Worm (Caenorhabditis elegans) whole organism, mixed stage, embryonic: ENCODE results near the gene ins-37.
"Not testable (repeated sequence)": the region's sequence is repeated elsewhere in the genome, so short reads cannot be mapped to it uniquely, and the experiment has no call there.

Experiments used
- M03D4.4 ChIP-seq: sonication (generic microtip); optimal IDR thresholded peaks from 2 replicates; lab custom pipeline; 2017; ENCODE audit warnings: mild to moderate bottlenecking, missing genetic modification characterization, missing compliant biosample characterization
- blmp-1 ChIP-seq: fragments of 150-350 bp; optimal IDR thresholded peaks from 2 replicates; lab custom pipeline; 2014; ENCODE audit warnings: missing biosample characterization, missing genetic modification characterization
- ceh-39 ChIP-seq: fragments of 150-350 bp; optimal IDR thresholded peaks from 2 replicates; lab custom pipeline; 2014; ENCODE audit warnings: missing biosample characterization, missing genetic modification characterization
- ceh-43 ChIP-seq: fragments of 200-800 bp; sonication (Bioruptor generic); optimal IDR thresholded peaks from 2 replicates; lab custom pipeline; 2018; ENCODE audit warnings: mild to moderate bottlenecking, missing genetic modification characterization, moderate library complexity, missing compliant biosample characterization
- ceh-83 ChIP-seq: fragments of 200-800 bp; sonication (Bioruptor generic); optimal IDR thresholded peaks from 2 replicates; lab custom pipeline; 2018; ENCODE audit warnings: mild to moderate bottlenecking, missing genetic modification characterization, missing compliant biosample characterization
- ces-1 ChIP-seq: fragments of 150-350 bp; optimal IDR thresholded peaks from 2 replicates; lab custom pipeline; 2014; ENCODE audit warnings: missing biosample characterization, missing genetic modification reagents, missing genetic modification characterization
- cnd-1 ChIP-seq: fragments of 200-800 bp; sonication (Bioruptor generic); optimal IDR thresholded peaks from 2 replicates; lab custom pipeline; 2018; ENCODE audit warnings: mild to moderate bottlenecking, missing genetic modification characterization, missing compliant biosample characterization
- drap-1 ChIP-seq: fragments of 200-800 bp; sonication (Bioruptor generic); optimal IDR thresholded peaks from 3 replicates; lab custom pipeline; 2018; ENCODE audit warnings: mild to moderate bottlenecking, missing genetic modification characterization, missing compliant biosample characterization
- elt-1 ChIP-seq: sonication (generic microtip); optimal IDR thresholded peaks from 2 replicates; lab custom pipeline; 2017; ENCODE audit warnings: missing genetic modification characterization, mild to moderate bottlenecking, missing compliant biosample characterization, antibody characterized with exemption, moderate library complexity, borderline replicate concordance; ENCODE audit not compliant: insufficient read depth
- elt-3 ChIP-seq: fragments of 150-350 bp; optimal IDR thresholded peaks from 2 replicates; lab custom pipeline; 2014; ENCODE audit warnings: missing biosample characterization, missing genetic modification characterization
- flh-1 ChIP-seq: fragments of 200-800 bp; sonication (Bioruptor generic); optimal IDR thresholded peaks from 2 replicates; lab custom pipeline; 2018; ENCODE audit warnings: mild to moderate bottlenecking, missing genetic modification characterization, moderate library complexity, missing compliant biosample characterization
- ham-2 ChIP-seq: fragments of 200-800 bp; sonication (Bioruptor generic); optimal IDR thresholded peaks from 2 replicates; lab custom pipeline; 2018; ENCODE audit warnings: mild to moderate bottlenecking, missing genetic modification characterization, missing compliant biosample characterization
- hlh-1 ChIP-seq: fragments of 150-350 bp; optimal IDR thresholded peaks from 2 replicates; lab custom pipeline; 2014; ENCODE audit warnings: missing biosample characterization, missing genetic modification reagents, missing genetic modification characterization
- lin-13 ChIP-seq: fragments of 150-350 bp; optimal IDR thresholded peaks from 2 replicates; lab custom pipeline; 2014; ENCODE audit warnings: missing biosample characterization, missing genetic modification characterization
- lsy-2 ChIP-seq: fragments of 150-350 bp; optimal IDR thresholded peaks from 2 replicates; lab custom pipeline; 2014; ENCODE audit warnings: missing biosample characterization, missing genetic modification characterization
- mls-2 ChIP-seq: sonication (generic microtip); optimal IDR thresholded peaks from 2 replicates; lab custom pipeline; 2016; ENCODE audit warnings: mild to moderate bottlenecking, missing genetic modification characterization, moderate library complexity, missing compliant biosample characterization
- nhr-12 ChIP-seq: fragments of 150-350 bp; optimal IDR thresholded peaks from 2 replicates; lab custom pipeline; 2014; ENCODE audit warnings: missing biosample characterization, missing genetic modification characterization
- nhr-2 ChIP-seq: fragments of 150-350 bp; optimal IDR thresholded peaks from 2 replicates; lab custom pipeline; 2014; ENCODE audit warnings: missing biosample characterization, missing genetic modification characterization
- nhr-237 ChIP-seq: fragments of 150-350 bp; optimal IDR thresholded peaks from 2 replicates; lab custom pipeline; 2014; ENCODE audit warnings: missing biosample characterization, missing genetic modification characterization
- nhr-28 ChIP-seq: fragments of 150-350 bp; optimal IDR thresholded peaks from 2 replicates; lab custom pipeline; 2014; ENCODE audit warnings: missing biosample characterization, missing genetic modification characterization
- nhr-76 ChIP-seq: sonication (generic microtip); optimal IDR thresholded peaks from 2 replicates; lab custom pipeline; 2017; ENCODE audit warnings: missing biosample characterization, missing genetic modification characterization
- pha-4 ChIP-seq: fragments of 150-350 bp; optimal IDR thresholded peaks from 2 replicates; lab custom pipeline; 2018; ENCODE audit warnings: missing biosample characterization, missing genetic modification reagents, missing genetic modification characterization
- sem-2 ChIP-seq: fragments of 200-800 bp; sonication (Bioruptor generic); optimal IDR thresholded peaks from 2 replicates; lab custom pipeline; 2018; ENCODE audit warnings: mild to moderate bottlenecking, missing genetic modification characterization, missing compliant biosample characterization
- snpc-4 ChIP-seq: fragments of 150-350 bp; optimal IDR thresholded peaks from 2 replicates; lab custom pipeline; 2014; ENCODE audit warnings: missing biosample characterization, missing genetic modification characterization
- sptf-1 ChIP-seq: sonication (generic microtip); optimal IDR thresholded peaks from 2 replicates; lab custom pipeline; 2017; ENCODE audit warnings: mild to moderate bottlenecking, missing genetic modification characterization, moderate library complexity, missing compliant biosample characterization
- tbx-8 ChIP-seq: fragments of 200-800 bp; sonication (Bioruptor generic); optimal IDR thresholded peaks from 2 replicates; lab custom pipeline; 2018; ENCODE audit warnings: mild to moderate bottlenecking, missing genetic modification characterization, moderate library complexity, missing compliant biosample characterization
- unc-39 ChIP-seq: fragments of 150-350 bp; optimal IDR thresholded peaks from 2 replicates; lab custom pipeline; 2014; ENCODE audit warnings: missing biosample characterization, missing genetic modification characterization
- unc-62 ChIP-seq: fragments of 150-350 bp; optimal IDR thresholded peaks from 2 replicates; lab custom pipeline; 2014; ENCODE audit warnings: missing biosample characterization, missing genetic modification reagents, missing genetic modification characterization
- zip-8 ChIP-seq: fragments of 150-350 bp; optimal IDR thresholded peaks from 2 replicates; lab custom pipeline; 2014; ENCODE audit warnings: missing biosample characterization, missing genetic modification characterization
- ztf-11 ChIP-seq: fragments of 150-350 bp; optimal IDR thresholded peaks from 2 replicates; lab custom pipeline; 2014; ENCODE audit warnings: missing biosample characterization, missing genetic modification characterization

Gene ins-37

DNA sequence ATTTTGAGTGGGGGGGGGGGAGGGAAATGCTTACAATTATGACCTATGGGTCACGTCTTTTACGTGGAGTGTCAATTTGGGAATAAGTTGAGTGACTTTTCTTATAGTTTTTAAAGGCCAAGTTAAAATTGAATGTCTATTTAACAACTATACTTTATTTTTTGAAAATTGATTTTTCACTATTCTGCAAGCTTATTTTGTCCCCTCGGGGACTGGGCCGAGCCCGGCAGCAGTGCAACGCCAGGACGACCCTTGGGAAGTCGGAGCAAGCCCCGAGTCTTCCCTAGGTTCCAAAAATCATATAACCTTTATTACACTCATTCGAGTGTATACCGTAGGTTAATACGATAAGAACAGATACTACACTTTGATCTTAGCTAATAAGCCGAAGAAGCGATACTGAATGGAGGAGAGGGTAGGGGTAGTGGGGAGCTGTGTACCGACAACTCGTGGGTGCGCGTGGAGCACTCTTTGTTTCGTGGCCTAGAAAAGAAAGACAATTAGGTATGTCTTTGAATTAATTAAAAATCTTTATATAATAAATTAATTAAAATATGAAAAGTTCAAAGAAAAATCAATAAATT is at the start of gene ins-37:
Gene ins-37, minus strand, starts transcription at position 384 of the 584 bp plus-strand sequence.
- not testable (repeated sequence) for TF ChIP-seq unc-62 (GFP tag; lab: Kevin White, UChicago); snpc-4; blmp-1 (tag; lab: Kevin White, UChicago)

DNA sequence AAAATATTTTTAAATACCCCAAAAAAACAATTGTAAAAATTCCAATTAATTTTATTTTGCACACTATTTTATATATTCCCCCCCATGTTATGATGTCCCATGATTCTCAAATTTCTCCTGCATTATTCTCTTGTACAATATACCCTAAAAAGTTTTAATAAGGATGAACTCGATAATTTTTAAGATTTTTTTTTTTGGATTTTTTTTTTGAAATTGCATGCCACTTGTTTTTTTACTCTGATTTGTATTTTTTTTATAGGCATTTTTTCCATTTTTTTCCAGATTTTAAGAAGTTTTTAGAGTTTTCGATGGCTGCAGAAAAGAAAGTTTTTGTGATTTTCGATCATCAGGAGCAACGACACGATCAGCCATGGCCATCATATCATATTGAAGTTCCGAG is 46.5 kb upstream of the ins-37 start, which contains the start of gene hda-10:
Gene hda-10, plus strand, starts transcription at position 301 of the 400 bp plus-strand sequence.
- TF ChIP-seq sptf-1 (tag; lab: Kevin White, UChicago) (no peak), nhr-76 (tag; lab: Kevin White, UChicago) (no peak), hlh-1 (tag; lab: Kevin White, UChicago) (no peak), ceh-39 (tag; lab: Kevin White, UChicago) (no peak), M03D4.4 (no peak), pha-4 (tag; lab: Kevin White, UChicago) (no peak), sem-2 (GFP tag; lab: Kevin White, UChicago) (no peak), unc-62 (GFP tag; lab: Kevin White, UChicago) (no peak), mls-2 (tag; lab: Kevin White, UChicago) (no peak), cnd-1 (tag; lab: Kevin White, UChicago) (no peak), blmp-1 (tag; lab: Kevin White, UChicago) (no peak), lsy-2 (tag; lab: Kevin White, UChicago) (no peak), nhr-12 (no peak), elt-3 (no peak), drap-1 (no peak), ztf-11 (no peak), nhr-237 (tag; lab: Kevin White, UChicago) (no peak)

DNA sequence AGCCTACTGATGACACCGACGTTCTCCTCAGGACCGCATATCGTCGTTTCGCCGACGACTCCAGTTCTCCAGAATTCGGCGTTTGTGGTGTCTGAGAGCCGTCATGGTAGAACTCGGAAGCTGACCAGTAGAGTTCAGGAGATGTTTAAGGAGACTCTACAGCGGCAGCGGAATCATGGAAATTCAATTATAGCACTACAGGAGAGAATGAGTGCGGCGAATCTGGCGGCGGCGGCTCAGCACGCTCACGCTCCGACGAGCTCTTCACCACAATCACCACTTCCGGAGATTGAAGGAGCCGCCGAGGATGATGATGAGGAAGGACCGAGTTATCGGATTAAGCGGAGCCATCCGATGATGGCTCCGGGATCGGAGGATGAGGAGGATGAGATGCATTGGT is 43.7 kb upstream of the ins-37 start:
- no peak for TF ChIP-seq nhr-28 (tag; lab: Kevin White, UChicago)
- TF ChIP-seq pha-4 (tag; lab: Kevin White, UChicago), result no peak
- TF ChIP-seq zip-8 (tag; lab: Kevin White, UChicago), result no peak
- no peak for TF ChIP-seq ces-1 (GFP tag; lab: Kevin White, UChicago)
- no peak for TF ChIP-seq nhr-12
- TF ChIP-seq nhr-2, result no peak
- no peak for TF ChIP-seq mls-2 (tag; lab: Kevin White, UChicago)
- TF ChIP-seq sptf-1 (tag; lab: Kevin White, UChicago), result no peak
- no peak for TF ChIP-seq drap-1
- no peak for TF ChIP-seq lsy-2 (tag; lab: Kevin White, UChicago)
- TF ChIP-seq M03D4.4, result no peak
- no peak for TF ChIP-seq elt-3
- TF ChIP-seq tbx-8, result no peak

DNA sequence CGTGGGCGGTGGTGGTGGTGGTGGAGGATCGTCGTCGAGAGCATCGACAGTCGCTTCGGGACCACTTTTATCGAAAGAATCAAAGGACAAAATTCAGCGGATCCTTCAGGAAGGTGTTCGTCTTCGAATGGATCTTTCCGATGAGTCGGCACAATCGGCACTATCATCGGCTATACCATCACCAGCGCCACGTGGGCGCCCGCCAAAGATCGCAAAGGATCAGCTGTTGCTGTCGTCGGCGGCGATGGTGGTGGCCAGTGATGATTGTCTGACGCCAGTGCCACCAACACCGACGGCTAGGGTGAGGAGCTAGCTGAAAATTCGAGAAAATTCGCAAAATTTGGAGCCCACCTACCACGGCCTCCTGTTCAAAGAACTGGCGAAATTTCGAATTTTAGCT is 42.1 kb upstream of the ins-37 start:
- TF ChIP-seq zip-8 (tag; lab: Kevin White, UChicago), result no peak

DNA sequence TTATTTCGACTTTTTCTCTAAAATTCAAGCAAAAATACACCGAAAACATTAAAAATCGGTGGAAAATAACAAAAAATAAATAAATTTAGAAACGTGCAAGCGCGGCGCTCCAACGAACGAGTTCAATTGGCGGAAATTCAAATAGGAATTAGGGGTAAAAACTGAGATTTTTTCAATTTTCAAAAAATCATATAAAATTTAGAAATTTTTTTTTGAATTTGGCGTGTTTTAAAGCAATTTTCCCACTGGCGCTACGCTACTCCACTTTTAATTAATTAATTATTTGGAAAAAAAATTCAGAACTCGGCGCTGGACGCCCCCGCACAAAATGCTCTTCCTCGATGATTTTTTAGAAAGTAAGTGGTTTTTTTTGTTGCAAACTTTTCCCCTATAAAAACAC is 39.8 kb upstream of the ins-37 start, which contains the start of gene ing-3:
Gene ing-3, plus strand, starts transcription at position 301 of the 400 bp plus-strand sequence.
- TF ChIP-seq ces-1 (GFP tag; lab: Kevin White, UChicago), result no peak
- TF ChIP-seq tbx-8, result no peak
- TF ChIP-seq M03D4.4, result no peak
- TF ChIP-seq nhr-76 (tag; lab: Kevin White, UChicago), result no peak
- TF ChIP-seq snpc-4, result no peak
- TF ChIP-seq flh-1 (GFP tag; lab: Kevin White, UChicago), result no peak
- TF ChIP-seq elt-1, result no peak
- TF ChIP-seq ham-2 (GFP tag; lab: Kevin White, UChicago), result no peak
- no peak for TF ChIP-seq lin-13 (tag; lab: Kevin White, UChicago)
- no peak for TF ChIP-seq hlh-1 (tag; lab: Kevin White, UChicago)
- no peak for TF ChIP-seq ceh-83 (GFP tag; lab: Kevin White, UChicago)
- TF ChIP-seq drap-1, result no peak
- TF ChIP-seq sptf-1 (tag; lab: Kevin White, UChicago), result no peak
- TF ChIP-seq elt-3, result no peak
- TF ChIP-seq ceh-43, result no peak
- TF ChIP-seq ceh-39 (tag; lab: Kevin White, UChicago), result no peak
- TF ChIP-seq unc-39 (tag; lab: Kevin White, UChicago), result no peak
- no peak for TF ChIP-seq lsy-2 (tag; lab: Kevin White, UChicago)
- no peak for TF ChIP-seq ztf-11
